Fruit fly (Drosophila melanogaster) whole organism: ENCODE data around the gene CG8813.

Experiments used
- CG8478 ChIP-seq: fragments of >200 bp; optimal IDR thresholded peaks from 2 replicates; lab custom pipeline; 2018; ENCODE audit warnings: inconsistent platforms
- Dll ChIP-seq: fragments of >200 bp; optimal IDR thresholded peaks from 2 replicates; lab custom pipeline; 2017
- EcR ChIP-seq, 2 experiments: fragments of >200 bp; optimal IDR thresholded peaks; 2 replicates each; lab custom pipeline; 2017; ENCODE audit warnings: missing biosample characterization in 2 of 2, missing genetic modification characterization in 2 of 2, missing genetic modification reagents in 2 of 2
- psq ChIP-seq: fragments of >200 bp; optimal IDR thresholded peaks from 2 replicates; lab custom pipeline; 2017
- usp ChIP-seq: fragments of >200 bp; optimal IDR thresholded peaks from 2 replicates; lab custom pipeline; 2017; ENCODE audit warnings: missing biosample characterization, missing genetic modification characterization, mixed read lengths

dm6 chr2L:2905051-2905446, 35.6 kb downstream of the CG8813 start:
- TF ChIP-seq usp (GFP tag; lab: Kevin White, UChicago) (no peak), EcR (GFP tag; optimal IDR thresholded peaks at IDR 0.05; lab: Kevin White, UChicago) (no peak), psq (lab: Kevin White, UChicago) (no peak), Dll (lab: Kevin White, UChicago) (no peak), CG8478 (lab: Kevin White, UChicago) (no peak)
